Fruit fly (Drosophila melanogaster) whole organism, embryonic: Measurements from ENCODE around the gene Fit2.

Experiments used
- Antp ChIP-seq: fragments of 200-800 bp; sonication (Bioruptor generic); optimal IDR thresholded peaks from 3 replicates; lab custom pipeline; 2016; ENCODE audit warnings: missing biosample characterization, missing genetic modification characterization
- Atf-2 ChIP-seq: fragments of 200-800 bp; sonication (Bioruptor generic); optimal IDR thresholded peaks from 2 replicates; lab custom pipeline; 2016; ENCODE audit warnings: missing biosample characterization, missing genetic modification characterization
- Atf6 ChIP-seq: fragments of 200-800 bp; sonication (Bioruptor generic); IDR thresholded peaks from 2 replicates; pipeline ENCODE4 v1.3.6; 2022; ENCODE audit warnings: missing biosample characterization, missing genetic modification characterization
- CG10431 ChIP-seq: fragments of 200-800 bp; sonication (Bioruptor generic); optimal IDR thresholded peaks from 3 replicates; lab custom pipeline; 2018; ENCODE audit warnings: missing biosample characterization, mild to moderate bottlenecking, missing genetic modification characterization
- CG12299 ChIP-seq: fragments of 200-800 bp; sonication (Bioruptor generic); optimal IDR thresholded peaks from 2 replicates; lab custom pipeline; 2018; ENCODE audit warnings: missing biosample characterization, mild to moderate bottlenecking, missing genetic modification characterization
- CG13296 ChIP-seq: fragments of 200-800 bp; sonication (Bioruptor generic); optimal IDR thresholded peaks from 3 replicates; lab custom pipeline; 2018; ENCODE audit warnings: missing biosample characterization, mild to moderate bottlenecking, missing genetic modification characterization
- CG13775 ChIP-seq: fragments of 200-800 bp; sonication (Bioruptor generic); optimal IDR thresholded peaks from 3 replicates; lab custom pipeline; 2017; ENCODE audit warnings: missing biosample characterization, mild to moderate bottlenecking, missing genetic modification characterization
- CG15011 ChIP-seq: fragments of 200-800 bp; sonication (Bioruptor generic); optimal IDR thresholded peaks from 3 replicates; lab custom pipeline; 2018; ENCODE audit warnings: missing biosample characterization, mild to moderate bottlenecking, missing genetic modification characterization
- CG16815 ChIP-seq: fragments of 200-800 bp; sonication (Bioruptor generic); optimal IDR thresholded peaks from 3 replicates; lab custom pipeline; 2017; ENCODE audit warnings: missing biosample characterization, mild to moderate bottlenecking, missing genetic modification characterization
- CG18476 ChIP-seq: fragments of 200-800 bp; sonication (Bioruptor generic); optimal IDR thresholded peaks from 2 replicates; lab custom pipeline; 2016; ENCODE audit warnings: missing biosample characterization, mild to moderate bottlenecking, missing genetic modification characterization
- CG3163 ChIP-seq: fragments of 200-800 bp; sonication (Bioruptor generic); optimal IDR thresholded peaks from 3 replicates; lab custom pipeline; 2016; ENCODE audit warnings: missing biosample characterization, missing genetic modification characterization
- CG32772 ChIP-seq: fragments of 200-800 bp; sonication (Bioruptor generic); IDR thresholded peaks from 2 replicates; pipeline ENCODE4 v1.3.6; 2022; ENCODE audit warnings: missing biosample characterization, missing genetic modification characterization
- CG3281 ChIP-seq: fragments of 200-800 bp; sonication (Bioruptor generic); optimal IDR thresholded peaks from 3 replicates; lab custom pipeline; 2017; ENCODE audit warnings: missing biosample characterization, mild to moderate bottlenecking, missing genetic modification characterization
- CG43689 ChIP-seq: fragments of 200-800 bp; sonication (Bioruptor generic); IDR thresholded peaks from 2 replicates; pipeline ENCODE4 v1.3.6; 2022; ENCODE audit warnings: missing biosample characterization, missing genetic modification characterization
- CG7357 ChIP-seq: fragments of 200-800 bp; sonication (Bioruptor generic); IDR thresholded peaks from 3 replicates; pipeline ENCODE4 v1.3.6; 2022; ENCODE audit warnings: missing biosample characterization, missing genetic modification characterization
- CG8478 ChIP-seq: fragments of >200 bp; optimal IDR thresholded peaks from 2 replicates; lab custom pipeline; 2018
- CHES-1-like ChIP-seq: fragments of 200-800 bp; sonication (Bioruptor generic); optimal IDR thresholded peaks from 2 replicates; lab custom pipeline; 2016; ENCODE audit warnings: missing biosample characterization, missing genetic modification characterization
- CkIIα-i1 ChIP-seq: fragments of 200-800 bp; sonication (Bioruptor generic); IDR thresholded peaks from 2 replicates; pipeline ENCODE4 v1.3.6; 2022; ENCODE audit warnings: missing biosample characterization, missing genetic modification characterization
- Dad ChIP-seq: fragments of 200-800 bp; sonication (Bioruptor generic); optimal IDR thresholded peaks from 3 replicates; lab custom pipeline; 2016; ENCODE audit warnings: missing biosample characterization, missing genetic modification characterization
- Dfd ChIP-seq, 2 experiments: fragments of >200 bp; optimal IDR thresholded peaks; 2 replicates each; lab custom pipeline; 2017; ENCODE audit warnings: missing biosample characterization in 2 of 2, missing genetic modification characterization in 2 of 2
- Drgx ChIP-seq: fragments of 200-800 bp; sonication (Bioruptor generic); IDR thresholded peaks from 2 replicates; pipeline ENCODE4 v1.3.6; 2022; ENCODE audit warnings: missing biosample characterization, missing genetic modification characterization
- Elba2 ChIP-seq: fragments of 200-800 bp; sonication (Bioruptor generic); optimal IDR thresholded peaks from 3 replicates; lab custom pipeline; 2016; ENCODE audit warnings: missing biosample characterization, missing genetic modification characterization
- Ets97D ChIP-seq: fragments of 200-800 bp; sonication (Bioruptor generic); optimal IDR thresholded peaks from 3 replicates; lab custom pipeline; 2016; ENCODE audit warnings: missing biosample characterization, missing genetic modification characterization
- H15 ChIP-seq: fragments of 200-800 bp; sonication (Bioruptor generic); IDR thresholded peaks from 3 replicates; pipeline ENCODE4 v1.3.6; 2022; ENCODE audit warnings: missing biosample characterization, missing genetic modification characterization
- Hand ChIP-seq: fragments of 200-800 bp; sonication (Bioruptor generic); optimal IDR thresholded peaks from 2 replicates; lab custom pipeline; 2017; ENCODE audit warnings: mild to moderate bottlenecking, missing biosample characterization, missing genetic modification reagents, missing genetic modification characterization
- HmgD ChIP-seq: fragments of 200-800 bp; sonication (Bioruptor generic); optimal IDR thresholded peaks from 3 replicates; lab custom pipeline; 2016; ENCODE audit warnings: missing biosample characterization, missing genetic modification characterization
- Meics ChIP-seq: fragments of 200-800 bp; sonication (Bioruptor generic); optimal IDR thresholded peaks from 2 replicates; lab custom pipeline; 2017; ENCODE audit warnings: missing biosample characterization, mild to moderate bottlenecking, missing genetic modification characterization
- NFAT ChIP-seq: fragments of 200-800 bp; sonication (Bioruptor generic); IDR thresholded peaks from 2 replicates; pipeline ENCODE4 v1.3.6; 2022; ENCODE audit warnings: missing biosample characterization, missing genetic modification characterization
- NK7.1 ChIP-seq: fragments of 200-800 bp; sonication (Bioruptor generic); optimal IDR thresholded peaks from 3 replicates; lab custom pipeline; 2016; ENCODE audit warnings: missing biosample characterization, missing genetic modification characterization
- NfI ChIP-seq: fragments of 200-800 bp; sonication (Bioruptor generic); optimal IDR thresholded peaks from 3 replicates; lab custom pipeline; 2018; ENCODE audit warnings: missing biosample characterization, mild to moderate bottlenecking, missing genetic modification characterization, moderate library complexity
- Xrp1 ChIP-seq: fragments of 200-800 bp; sonication (Bioruptor generic); IDR thresholded peaks from 2 replicates; pipeline ENCODE4 v1.3.6; 2022; ENCODE audit warnings: missing biosample characterization, missing genetic modification characterization
- amos ChIP-seq: fragments of 200-800 bp; sonication (Bioruptor generic); IDR thresholded peaks from 2 replicates; pipeline ENCODE4 v1.3.6; 2022; ENCODE audit warnings: missing biosample characterization, missing genetic modification characterization; ENCODE audit not compliant: partially characterized antibody
- cad ChIP-seq: fragments of >200 bp; optimal IDR thresholded peaks from 2 replicates; lab custom pipeline; 2017; ENCODE audit warnings: missing biosample characterization, missing genetic modification characterization
- crol ChIP-seq: fragments of 200-800 bp; sonication (Bioruptor generic); IDR thresholded peaks from 2 replicates; pipeline ENCODE4 v1.3.6; 2022; ENCODE audit warnings: missing biosample characterization, missing genetic modification characterization
- fd3F ChIP-seq: fragments of 200-800 bp; sonication (Bioruptor generic); optimal IDR thresholded peaks from 2 replicates; lab custom pipeline; 2018; ENCODE audit warnings: missing biosample characterization, mild to moderate bottlenecking, missing genetic modification characterization, moderate library complexity
- her ChIP-seq: fragments of 200-800 bp; sonication (Bioruptor generic); optimal IDR thresholded peaks from 2 replicates; lab custom pipeline; 2016; ENCODE audit warnings: missing biosample characterization, missing genetic modification characterization
- hth ChIP-seq: fragments of >200 bp; optimal IDR thresholded peaks from 2 replicates; lab custom pipeline; 2017; ENCODE audit warnings: inconsistent platforms
- insv ChIP-seq, 2 experiments: fragments of 200-800 bp; sonication (Bioruptor generic); optimal IDR thresholded peaks; 3 replicates each; lab custom pipeline; 2016 to 2018; ENCODE audit warnings: missing biosample characterization in 2 of 2, missing genetic modification characterization in 2 of 2
- lab ChIP-seq: fragments of 200-800 bp; sonication (Bioruptor generic); optimal IDR thresholded peaks from 3 replicates; lab custom pipeline; 2017; ENCODE audit warnings: missing biosample characterization, missing genetic modification characterization, mild to moderate bottlenecking, moderate library complexity, missing genetic modification reagents
- lola ChIP-seq, 3 experiments: fragments of >200 bp in 2 of 3; fragments of 200-800 bp in 1 of 3; sonication (Bioruptor generic) in 1 of 3; optimal IDR thresholded peaks; 2 replicates each; lab custom pipeline; 2017 to 2019; ENCODE audit warnings: missing biosample characterization in 3 of 3, missing genetic modification characterization in 3 of 3, mild to moderate bottlenecking in 1 of 3, moderate library complexity in 1 of 3
- maf-S ChIP-seq: fragments of 200-800 bp; sonication (Bioruptor generic); optimal IDR thresholded peaks from 2 replicates; lab custom pipeline; 2016; ENCODE audit warnings: missing biosample characterization, missing genetic modification characterization
- otp ChIP-seq: fragments of 200-800 bp; sonication (Bioruptor generic); IDR thresholded peaks from 3 replicates; pipeline ENCODE4, ENCODE4 v1.3.6; 2022; ENCODE audit warnings: missing biosample characterization, missing genetic modification characterization
- pho ChIP-seq: fragments of 200-800 bp; sonication (Bioruptor generic); optimal IDR thresholded peaks from 2 replicates; lab custom pipeline; 2016; ENCODE audit warnings: missing biosample characterization, missing genetic modification characterization
- ranshi ChIP-seq: fragments of 200-800 bp; sonication (Bioruptor generic); IDR thresholded peaks from 2 replicates; pipeline ENCODE4 v1.3.6; 2022; ENCODE audit warnings: missing biosample characterization, missing genetic modification characterization
- seq ChIP-seq: fragments of 200-800 bp; sonication (Bioruptor generic); IDR thresholded peaks from 2 replicates; pipeline ENCODE4 v1.3.6; 2022; ENCODE audit warnings: missing biosample characterization, missing genetic modification characterization
- tna ChIP-seq: fragments of 200-800 bp; sonication (Bioruptor generic); IDR thresholded peaks from 2 replicates; pipeline ENCODE4 v1.3.6; 2022; ENCODE audit warnings: missing biosample characterization, missing genetic modification characterization; ENCODE audit not compliant: partially characterized antibody
- trem ChIP-seq: fragments of 200-800 bp; optimal IDR thresholded peaks from 3 replicates; lab custom pipeline; 2019; ENCODE audit warnings: missing biosample characterization, mild to moderate bottlenecking, missing genetic modification characterization, moderate library complexity
- ttk ChIP-seq: fragments of 200-800 bp; sonication (Bioruptor generic); IDR thresholded peaks from 2 replicates; pipeline ENCODE4 v2.1.2; 2022; ENCODE audit warnings: missing biosample characterization, missing genetic modification characterization
- vfl ChIP-seq: fragments of 200-800 bp; sonication (Bioruptor generic); optimal IDR thresholded peaks from 2 replicates; lab custom pipeline; 2016; ENCODE audit warnings: missing biosample characterization, missing genetic modification characterization
- yki ChIP-seq: fragments of >200 bp; optimal IDR thresholded peaks from 3 replicates; lab custom pipeline; 2018

Fit2 gene

dm6 chr3L:17015663-17016575 is 8.2 kb upstream of the Fit2 start, which contains the start of the genes CG6664 and CG7728 (continued):
- TF ChIP-seq CG18476 (GFP tag; lab: Kevin White, UChicago), result peak; percentile 40
- peak; percentile 53 for TF ChIP-seq pho (GFP tag; lab: Kevin White, UChicago)
- TF ChIP-seq lab (GFP tag; lab: Kevin White, UChicago), result no peak
- peak; percentile 12 for TF ChIP-seq Ets97D (GFP tag; lab: Kevin White, UChicago)
- TF ChIP-seq Dfd (GFP tag; optimal IDR thresholded peaks at IDR 0.05; lab: Kevin White, UChicago), result no peak
- TF ChIP-seq Antp (GFP tag; lab: Kevin White, UChicago), result peak; percentile 8
- TF ChIP-seq ranshi (GFP tag; lab: Robert Waterston, UW), result no peak; the same call in 1 of the 2 replicates
- peak; percentile 26; the same call in 1 of the 2 replicates for TF ChIP-seq ttk
- TF ChIP-seq NK7.1 (GFP tag; lab: Kevin White, UChicago), result no peak
- no peak for TF ChIP-seq CG8478 (lab: Kevin White, UChicago)
- TF ChIP-seq NFAT (GFP tag; lab: Robert Waterston, UW), result peak; percentile 61; the same call in 1 of the 2 replicates
- peak; percentile 52 for TF ChIP-seq CG16815 (GFP tag; lab: Kevin White, UChicago)
- peak; percentile 15 for TF ChIP-seq trem (tag; lab: Kevin White, UChicago)
- no peak; the same call in 1 of the 2 replicates for TF ChIP-seq Atf6 (GFP tag; lab: Robert Waterston, UW)
- TF ChIP-seq CkIIα-i1 (GFP tag; lab: Robert Waterston, UW), result no peak
- TF ChIP-seq CG3163 (GFP tag; lab: Kevin White, UChicago), result peak; percentile 29
- peak; percentile 80 for TF ChIP-seq CG13775
- TF ChIP-seq amos, result peak; percentile 60; the same call in 1 of the 2 replicates
- TF ChIP-seq Dad (GFP tag; lab: Kevin White, UChicago), result peak; percentile 5
- TF ChIP-seq fd3F, result peak; percentile 6
- peak; percentile 36 for TF ChIP-seq CG13296
- TF ChIP-seq NfI (GFP tag; lab: Kevin White, UChicago), result peak; percentile 38
- no peak for TF ChIP-seq maf-S
- no peak for TF ChIP-seq seq (GFP tag; lab: Robert Waterston, UW)
- peak; percentile 37; the same call in 1 of the 2 replicates for TF ChIP-seq CG32772 (GFP tag; lab: Robert Waterston, UW)
- TF ChIP-seq HmgD, result peak; percentile 10
- no peak for TF ChIP-seq hth
- TF ChIP-seq CHES-1-like (GFP tag; lab: Kevin White, UChicago), result no peak
- TF ChIP-seq Elba2, result peak; percentile 44
- TF ChIP-seq CG10431 (GFP tag; lab: Kevin White, UChicago), result peak; percentile 4
- TF ChIP-seq H15 (GFP tag; lab: Robert Waterston, UW), result peak; percentile 30; the same call in 1 of the 3 replicates
- TF ChIP-seq CG15011 (GFP tag; lab: Kevin White, UChicago), result no peak
- TF ChIP-seq CG43689 (GFP tag; lab: Robert Waterston, UW), result no peak
- TF ChIP-seq vfl (GFP tag; lab: Kevin White, UChicago), result peak; percentile 35
- peak; percentile 8 for TF ChIP-seq Atf-2 (GFP tag; lab: Kevin White, UChicago)
- 0 out of 3 replicates have a peak, but pooled peaks have one; percentile 33 for TF ChIP-seq otp (GFP tag; lab: Robert Waterston, UW)
- peak; percentile 38 for TF ChIP-seq Drgx (GFP tag; lab: Robert Waterston, UW)
- TF ChIP-seq lola (GFP tag; optimal IDR thresholded peaks at IDR 0.05; lab: Kevin White, UChicago), result peak in 1 of 3 experiments; percentile 66
- TF ChIP-seq CG12299 (tag; lab: Kevin White, UChicago), result no peak
- no peak for TF ChIP-seq yki
- no peak for TF ChIP-seq insv (GFP tag; optimal IDR thresholded peaks at IDR 0.05; lab: Kevin White, UChicago)
- no peak for TF ChIP-seq CG7357
- TF ChIP-seq Hand (GFP tag; lab: Kevin White, UChicago), result no peak
- peak; percentile 47 for TF ChIP-seq Meics
- TF ChIP-seq Xrp1, result no peak
- no peak for TF ChIP-seq CG3281 (GFP tag; lab: Kevin White, UChicago)
- TF ChIP-seq cad (GFP tag; lab: Kevin White, UChicago), result no peak
- peak; percentile 31; the same call in 1 of the 2 replicates for TF ChIP-seq tna (GFP tag; lab: Robert Waterston, UW)
- no peak for TF ChIP-seq her (GFP tag; lab: Kevin White, UChicago)
- TF ChIP-seq crol (GFP tag; lab: Robert Waterston, UW), result peak; percentile 96
